Worm (Caenorhabditis elegans): ENCODE data around the gene nhr-253.

- TF ChIP-seq unc-62 (GFP tag; optimal IDR thresholded peaks at IDR 0.05): no peak
- no peak for TF ChIP-seq mep-1 (tag; optimal IDR thresholded peaks at IDR 0.05)
- TF ChIP-seq pha-4 (tag; optimal IDR thresholded peaks at IDR 0.05): no peak
- TF ChIP-seq nhr-28 (tag; optimal IDR thresholded peaks at IDR 0.05): no peak
- no peak for TF ChIP-seq sptf-1 (tag; optimal IDR thresholded peaks at IDR 0.05)
- TF ChIP-seq sem-2 (GFP tag; optimal IDR thresholded peaks at IDR 0.05): no peak
- TF ChIP-seq ceh-43 (GFP tag; optimal IDR thresholded peaks at IDR 0.05): no peak
These were observed 31.7 kb upstream of the nhr-253 start, which contains the start of gene mltn-6 for ce11 chrV:364650-365049.
